Worm (Caenorhabditis elegans) whole organism, midembryonic: ENCODE results near the gene C06G4.6.

Source experiments
- ref-1 ChIP-seq: fragments of 200-800 bp; sonication (Bioruptor generic); conservative IDR thresholded peaks from 2 replicates; pipeline ENCODE4 v1.3.6; 2022; ENCODE audit warnings: missing genetic modification reagents, missing genetic modification characterization, missing compliant biosample characterization
- ztf-23 ChIP-seq: fragments of 200-800 bp; sonication (Bioruptor generic); IDR thresholded peaks from 2 replicates; pipeline ENCODE4 v1.3.6; 2022; ENCODE audit warnings: missing genetic modification reagents, missing genetic modification characterization, missing compliant biosample characterization
- ztf-29 ChIP-seq: fragments of 200-800 bp; sonication (Bioruptor generic); IDR thresholded peaks from 2 replicates; pipeline ENCODE4 v1.3.6; 2022; ENCODE audit warnings: missing genetic modification reagents, missing genetic modification characterization, missing compliant biosample characterization

DNA sequence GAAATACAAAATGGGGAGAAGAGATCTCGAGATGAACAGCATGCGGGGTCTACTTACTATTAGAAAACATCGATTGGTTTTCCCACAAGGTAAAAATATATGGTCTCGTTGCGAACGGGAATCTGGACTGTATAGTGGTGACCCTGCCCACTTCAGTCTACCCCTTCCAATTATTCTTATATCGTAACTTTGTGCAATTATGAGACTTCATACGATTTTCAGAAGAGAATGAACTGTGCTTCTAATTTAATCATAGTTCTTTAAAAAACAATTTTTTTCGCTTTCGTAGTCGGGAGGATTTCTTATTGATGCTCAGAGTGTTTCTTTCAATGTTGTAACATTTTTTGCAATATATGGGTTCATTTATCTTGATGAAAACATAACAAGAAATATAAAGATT, 32.1 kb upstream of the C06G4.6 start, which contains the start of gene F54H12.5:
- TF ChIP-seq ztf-23 (GFP tag; lab: Robert Waterston, UW) = no peak
- no peak for TF ChIP-seq ztf-29
- TF ChIP-seq ref-1 = no peak
